Fruit fly (Drosophila melanogaster) whole organism, larva: ENCODE data around the gene Npc1a.

ENCODE experiments used
- noc ChIP-seq: fragments of 200-800 bp; sonication (Bioruptor generic); optimal IDR thresholded peaks from 3 replicates; lab custom pipeline; 2019; ENCODE audit warnings: missing biosample characterization, mild to moderate bottlenecking, missing genetic modification characterization, moderate library complexity

The Npc1a gene

DNA sequence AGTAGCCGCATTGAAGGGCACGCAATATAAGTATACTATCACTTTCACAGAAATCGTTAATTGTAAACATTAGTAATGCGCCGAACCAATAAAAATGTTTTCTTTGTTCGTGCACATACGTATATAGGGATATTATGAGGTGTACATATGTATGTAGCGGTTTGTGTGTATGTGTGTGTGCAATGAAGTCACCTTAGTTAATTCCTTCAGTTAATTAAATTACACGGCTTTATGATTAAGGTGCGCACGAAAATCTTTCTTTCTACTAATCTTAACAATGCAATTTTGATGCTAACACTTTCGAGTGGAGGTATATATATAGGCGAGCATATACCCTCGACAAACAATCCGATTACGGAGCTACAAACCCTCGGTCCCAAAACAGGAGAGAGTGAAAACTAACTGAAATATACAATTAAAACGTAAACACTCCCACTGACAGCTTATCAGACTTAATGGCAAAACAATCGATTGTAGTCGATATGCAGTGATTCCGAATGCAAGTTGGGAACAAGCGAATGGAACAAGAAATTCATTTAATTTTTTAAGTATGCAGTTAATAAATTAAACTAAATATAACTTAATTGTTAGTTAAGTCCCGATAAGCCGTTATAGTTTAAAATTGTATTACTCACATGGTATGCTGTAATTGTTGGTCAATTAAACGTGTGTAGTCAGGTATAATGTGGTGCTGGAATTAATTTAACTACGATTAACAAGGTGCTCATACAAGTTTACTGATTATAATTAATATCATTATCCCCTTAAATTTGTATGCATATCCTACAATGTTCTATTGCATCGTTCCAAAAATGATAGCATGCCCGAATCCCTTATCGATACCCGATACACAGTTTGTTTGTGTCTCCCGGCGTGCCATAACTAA, at the start of gene Npc1a, which contains the start of gene Prosalpha6:
TSS of gene Npc1a (minus strand) at position 716 of the 886 bp plus-strand sequence.
TSS of gene Prosalpha6 (plus strand) at position 851 of the 886 bp plus-strand sequence.
- TF ChIP-seq noc: no peak

DNA sequence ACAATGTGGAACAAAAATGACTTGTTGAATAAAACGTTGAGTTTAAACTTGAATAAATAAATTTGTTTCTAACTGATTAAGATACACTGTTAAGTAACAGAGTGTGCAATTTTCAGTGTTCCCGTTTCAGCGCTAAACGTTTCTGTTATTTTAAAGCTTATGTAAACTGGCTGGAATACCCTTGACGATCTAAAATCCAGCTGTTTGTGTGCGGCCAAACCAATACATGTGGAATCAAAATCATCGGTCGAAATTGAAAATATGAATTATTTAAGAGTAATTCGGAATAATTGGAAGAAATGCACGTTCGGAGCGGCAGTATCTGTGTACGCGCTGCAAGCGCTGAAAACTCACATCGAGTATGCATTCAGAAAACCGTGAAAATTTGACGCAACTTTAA, 48.8 kb upstream of the Npc1a start, which contains the start of gene Mulk:
TSS of gene Mulk (plus strand) at position 198 of the 400 bp plus-strand sequence.
- TF ChIP-seq noc: no peak

DNA sequence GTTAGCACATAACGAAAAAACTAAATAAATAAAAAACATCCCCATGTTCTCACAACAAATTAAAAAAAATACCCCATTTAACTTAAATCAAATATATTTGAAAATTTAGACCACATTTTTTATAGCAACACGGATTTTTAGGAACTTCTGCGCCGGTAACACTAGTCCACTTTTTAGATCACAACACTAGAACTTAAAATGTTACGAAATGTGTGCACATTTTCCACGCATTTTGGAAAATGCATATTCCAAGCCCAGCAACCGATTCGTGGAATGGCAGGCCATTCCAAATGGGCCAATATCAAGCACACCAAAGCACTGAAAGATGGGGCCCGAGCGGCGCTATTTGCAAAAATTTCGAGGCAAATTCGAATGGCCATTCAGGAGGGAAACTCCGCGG, 47.7 kb upstream of the Npc1a start, which contains the start of gene CG4957:
TSS of gene CG4957 (plus strand) at position 185 of the 400 bp plus-strand sequence.
- TF ChIP-seq noc: no peak

DNA sequence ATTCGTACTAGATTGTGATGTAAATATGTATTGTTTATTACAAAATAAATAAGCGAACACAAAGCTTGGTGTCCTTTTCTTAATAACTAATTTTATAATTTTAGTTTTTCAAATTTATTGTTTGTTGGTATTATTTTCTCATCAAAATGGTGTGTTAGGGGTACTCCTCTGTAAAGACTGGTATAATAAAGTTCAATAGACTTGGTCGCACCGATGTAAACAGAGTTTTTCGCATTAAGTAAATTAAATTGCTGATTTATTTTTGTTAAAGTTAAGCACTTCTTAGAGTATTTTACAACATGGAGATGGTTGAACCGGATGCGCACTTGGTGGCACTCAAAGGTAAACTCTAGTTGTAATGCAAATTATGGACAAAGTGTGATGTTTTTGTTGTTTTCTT, 45.5 kb upstream of the Npc1a start, which contains the start of gene CG4953:
TSS of gene CG4953 (plus strand) at position 193 of the 400 bp plus-strand sequence.
- TF ChIP-seq noc: no peak

DNA sequence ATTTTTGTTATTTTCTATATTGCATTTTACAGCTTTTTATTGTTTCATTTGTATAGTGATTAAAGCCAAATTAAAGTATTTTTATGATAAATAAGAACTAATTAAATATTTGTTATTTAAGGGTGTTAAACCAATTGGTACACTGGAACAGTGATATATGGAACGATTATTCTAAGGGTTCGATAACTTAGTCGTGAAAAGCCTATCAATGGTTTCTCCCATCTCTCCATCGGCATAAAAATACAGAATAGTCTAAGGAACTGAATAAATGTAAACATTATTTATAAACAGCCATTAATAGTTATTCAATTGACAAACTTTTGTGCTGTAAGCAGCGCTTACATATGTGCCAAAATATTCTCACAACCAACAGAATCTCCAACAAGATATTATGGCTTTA, 44.1 kb upstream of the Npc1a start, which contains the start of gene Mob3:
TSS of gene Mob3 (plus strand) at position 208 of the 400 bp plus-strand sequence.
- no peak for TF ChIP-seq noc

DNA sequence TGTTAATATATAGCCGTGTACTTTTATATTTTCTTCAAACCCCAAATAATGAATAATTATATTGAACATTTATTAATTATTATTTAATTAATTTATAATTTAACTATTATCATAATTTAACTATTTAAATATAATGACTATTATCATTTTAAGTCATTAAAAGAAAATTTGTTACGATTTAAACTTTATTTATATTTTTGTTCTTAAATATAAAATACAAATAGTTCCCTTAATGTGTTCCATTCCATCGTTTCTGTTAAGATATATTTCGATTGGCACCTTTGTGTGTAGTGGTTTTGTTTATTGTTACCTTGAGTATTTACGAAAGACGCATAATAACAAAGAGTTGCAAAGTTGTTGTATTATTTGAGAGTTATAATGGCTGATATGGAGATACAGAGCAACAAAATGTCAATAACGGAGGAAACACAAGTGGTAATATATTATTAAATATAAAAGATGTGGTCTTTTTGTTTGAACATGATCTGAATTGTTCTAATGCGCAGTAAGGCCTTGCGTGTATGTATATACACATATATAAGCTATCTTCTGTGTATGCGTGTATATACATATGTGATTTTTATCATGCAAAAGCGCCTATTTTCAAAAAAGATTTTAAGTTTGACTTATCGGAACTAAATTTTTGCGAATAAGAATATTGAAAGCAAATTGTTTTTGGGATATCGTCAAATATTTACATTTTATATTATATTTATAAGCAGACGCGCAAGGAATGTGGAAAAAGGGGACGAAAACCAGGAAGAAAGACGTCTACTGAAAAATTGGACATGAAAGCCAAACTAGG, 43.0 kb upstream of the Npc1a start, which contains the start of gene REPTOR-BP:
TSS of gene REPTOR-BP (plus strand) at position 296 of the 805 bp plus-strand sequence.
- no peak for TF ChIP-seq noc

DNA sequence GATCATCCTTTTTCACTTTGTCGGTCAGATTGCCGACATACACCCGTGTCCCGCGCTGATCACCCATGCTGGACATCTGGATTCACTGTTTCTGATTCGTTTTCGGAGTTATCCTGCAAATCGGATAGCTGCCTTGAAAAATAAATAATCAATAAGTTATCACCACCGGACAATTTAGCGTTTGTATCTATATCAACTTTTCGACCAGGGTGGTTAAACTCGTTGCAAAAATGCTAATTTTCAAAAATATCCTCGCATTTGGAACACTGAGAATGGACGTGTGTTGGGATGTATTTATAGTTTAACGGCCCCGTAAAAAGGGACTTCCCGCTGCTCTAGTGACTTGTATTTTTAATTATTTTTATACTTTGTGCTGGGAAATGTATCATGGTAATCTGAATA, 42.3 kb upstream of the Npc1a start, which contains the start of gene Rsf1:
TSS of gene Rsf1 (minus strand) at position 212 of the 402 bp plus-strand sequence.
- no peak for TF ChIP-seq noc

DNA sequence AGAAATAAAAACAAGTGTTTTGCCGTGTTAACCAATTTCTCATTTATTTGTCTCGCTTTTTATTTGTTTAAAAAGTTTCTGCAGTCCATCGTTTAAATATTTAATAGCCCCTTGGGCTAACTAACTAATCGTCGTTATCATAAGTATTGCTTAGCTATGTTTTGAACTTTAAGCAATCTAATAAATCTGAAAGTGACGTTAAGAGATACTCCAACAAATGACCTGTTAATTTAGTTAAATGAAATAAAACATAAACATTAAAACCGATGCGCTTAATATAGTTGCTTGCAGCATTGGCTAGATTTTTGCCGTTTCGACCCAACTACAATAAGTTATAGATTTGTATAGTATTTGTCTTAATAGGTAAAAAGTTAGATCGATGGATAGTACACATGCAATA, 40.8 kb upstream of the Npc1a start:
- no peak for TF ChIP-seq noc

DNA sequence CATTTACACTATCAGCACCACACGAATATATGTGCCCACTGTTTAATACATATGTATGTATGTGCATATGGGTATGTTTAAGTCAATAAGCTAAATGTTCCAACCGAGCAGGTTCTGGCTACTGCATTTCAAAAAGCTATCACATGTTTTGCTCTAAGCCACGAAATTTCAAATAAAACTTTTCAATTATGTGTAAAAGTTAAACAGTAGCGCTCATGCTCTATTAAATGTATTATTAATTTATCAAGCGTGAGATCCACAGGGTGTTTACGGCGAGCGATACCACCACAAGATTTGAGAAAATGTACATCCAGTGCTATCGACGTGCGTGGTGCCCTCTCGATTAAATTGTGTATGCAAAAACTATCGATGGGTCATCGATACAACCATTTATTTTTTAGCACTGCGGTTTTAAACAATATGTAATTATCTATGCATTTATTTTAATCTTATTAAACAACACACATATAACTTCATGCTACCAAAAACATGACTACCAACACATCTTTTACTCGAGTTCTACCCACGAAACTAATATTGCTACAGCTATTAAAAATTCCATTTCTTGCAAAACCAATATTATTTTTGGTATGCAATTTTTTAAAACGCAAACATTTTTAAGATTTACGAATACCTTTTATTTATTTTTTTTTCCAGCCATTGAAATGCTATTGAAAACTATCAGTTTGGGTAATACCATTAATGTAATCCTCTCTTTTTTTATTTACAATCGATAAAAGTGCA, 39.9 kb upstream of the Npc1a start, which contains the start of gene Pten:
TSS of gene Pten (minus strand) at position 300 of the 744 bp plus-strand sequence.
- TF ChIP-seq noc: no peak

DNA sequence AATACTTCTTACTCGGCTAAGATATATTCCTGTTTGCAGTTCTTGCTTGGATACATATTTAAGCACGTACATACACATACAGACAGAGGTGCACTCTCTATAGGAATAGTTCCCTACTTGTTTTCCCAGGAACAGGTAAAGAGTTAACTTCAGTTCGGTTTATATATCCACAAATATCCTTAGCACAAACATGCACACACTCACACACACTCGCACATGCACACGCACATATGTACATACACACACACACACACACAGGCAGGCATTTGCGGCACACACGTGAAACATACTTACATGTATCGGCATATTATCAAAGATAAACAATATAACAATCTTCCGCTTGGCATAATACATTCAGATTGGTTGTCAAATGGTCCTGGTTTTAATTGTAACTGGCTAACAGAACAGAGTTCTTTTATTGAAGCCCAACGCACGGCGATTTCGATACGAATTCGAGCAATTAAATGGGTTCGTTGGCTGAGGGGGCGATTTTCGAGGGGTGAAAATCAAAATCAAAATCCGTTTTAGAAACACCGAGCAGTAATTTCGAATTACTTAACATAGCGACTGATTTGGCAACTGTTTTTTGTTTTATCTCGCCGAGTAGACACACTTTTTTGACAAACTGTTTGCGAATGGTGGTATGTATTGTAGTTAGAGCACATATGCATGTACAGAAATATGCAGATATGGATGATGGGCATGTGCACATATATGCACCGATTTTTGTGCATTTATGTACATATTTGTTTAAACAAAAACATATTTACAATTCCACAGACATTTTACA, 39.1 kb upstream of the Npc1a start:
- no peak for TF ChIP-seq noc

DNA sequence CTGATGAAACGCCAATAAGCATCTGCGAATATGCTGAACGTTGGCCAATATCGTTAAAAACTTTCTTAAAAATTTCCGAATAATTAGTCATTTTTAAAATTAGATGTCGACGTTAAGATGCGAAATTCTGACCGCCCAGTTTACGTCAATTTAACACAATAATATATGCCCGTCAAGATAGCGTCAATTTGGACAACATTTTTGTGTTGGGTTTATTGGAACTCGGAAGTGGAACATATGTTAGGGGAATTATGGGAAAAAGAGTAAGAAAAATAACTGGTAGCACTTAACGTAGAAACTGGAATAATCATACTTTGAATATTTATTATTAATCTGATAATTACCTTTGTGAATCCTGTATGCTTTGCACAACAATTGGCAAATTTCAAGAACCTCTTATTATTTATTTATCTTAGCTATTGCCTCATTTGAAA, 34.7 kb upstream of the Npc1a start, which contains the start of gene CG5676:
TSS of gene CG5676 (minus strand) at position 167 of the 434 bp plus-strand sequence.
- TF ChIP-seq noc: no peak

DNA sequence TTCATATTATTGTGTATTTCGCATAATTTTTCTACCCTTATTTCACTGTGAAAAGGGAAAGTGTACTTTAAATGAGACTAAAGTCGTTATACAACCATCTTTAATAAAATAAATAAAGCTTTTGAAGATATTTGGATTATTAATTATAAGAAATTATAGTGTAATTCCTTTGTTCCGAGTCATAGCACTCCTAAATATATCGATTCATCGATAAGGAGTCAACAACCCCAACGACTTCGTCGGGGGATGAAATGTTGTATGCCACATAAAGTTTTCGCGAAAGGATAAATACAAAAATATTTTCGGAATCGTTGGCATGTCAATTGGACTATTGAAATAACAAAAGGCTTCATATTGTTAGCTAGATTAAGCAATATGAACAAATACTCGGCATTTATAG, 30.6 kb upstream of the Npc1a start, which contains the start of gene Ror:
TSS of gene Ror (plus strand) at position 252 of the 400 bp plus-strand sequence.
- TF ChIP-seq noc: no peak

DNA sequence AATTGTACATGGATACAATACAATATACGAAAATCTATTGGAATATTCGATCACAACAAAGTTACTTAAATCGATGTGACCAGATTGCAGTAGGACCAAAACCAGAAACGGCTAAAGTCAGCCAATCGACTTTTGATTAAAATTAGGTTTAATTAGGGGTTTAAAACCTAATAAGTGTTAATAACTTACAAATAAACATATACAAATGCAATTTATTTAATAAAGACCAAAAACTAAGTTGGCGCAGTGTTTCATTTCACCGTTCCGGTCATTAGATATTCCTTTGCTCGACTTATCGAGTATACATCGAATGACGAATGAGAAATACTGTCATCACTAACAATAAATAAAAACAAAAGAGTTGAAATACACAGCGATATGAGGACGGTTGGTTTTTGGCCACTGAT, 29.4 kb upstream of the Npc1a start, which contains the start of the genes bsk and CG31717:
TSS of gene bsk (minus strand) at position 61 of the 407 bp plus-strand sequence.
TSS of gene CG31717 (plus strand) at position 297 of the 407 bp plus-strand sequence.
- TF ChIP-seq noc: no peak

DNA sequence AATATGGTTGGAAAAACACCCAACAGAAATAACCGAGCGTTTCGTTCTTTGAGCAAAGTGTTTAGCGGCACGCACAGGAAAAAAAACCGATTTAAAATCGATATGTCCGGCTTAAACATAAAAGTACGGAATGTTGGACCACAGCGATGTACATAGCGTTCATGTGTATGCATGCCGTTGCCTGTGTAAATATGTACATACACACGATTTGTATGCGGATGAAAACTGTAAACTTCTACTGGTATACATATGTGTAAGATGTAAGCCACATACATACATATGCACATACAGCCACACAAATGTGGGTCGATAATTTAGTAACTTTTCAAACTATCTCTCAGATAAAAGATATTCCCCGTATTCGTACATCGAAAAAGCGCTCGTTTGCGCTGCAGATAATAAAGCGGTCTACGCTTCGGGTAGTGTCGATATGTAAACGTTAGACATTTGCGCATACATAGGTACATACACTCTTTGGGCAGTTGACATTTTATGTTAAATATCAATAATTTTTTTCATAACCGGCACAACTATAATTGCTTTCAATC, 28.7 kb upstream of the Npc1a start:
- TF ChIP-seq noc: no peak
